Worm (Caenorhabditis elegans) whole organism, mixed stage, embryonic: ENCODE measurements around the gene clec-10.

ENCODE experiments used
- M03D4.4 ChIP-seq: sonication (generic microtip); optimal IDR thresholded peaks from 2 replicates; lab custom pipeline; 2017; ENCODE audit warnings: mild to moderate bottlenecking, missing genetic modification characterization, missing compliant biosample characterization
- bed-3 ChIP-seq: fragments of 200-800 bp; sonication (Bioruptor generic); optimal IDR thresholded peaks from 3 replicates; lab custom pipeline; 2018; ENCODE audit warnings: mild to moderate bottlenecking, missing genetic modification characterization, moderate library complexity, missing compliant biosample characterization
- blmp-1 ChIP-seq: fragments of 150-350 bp; optimal IDR thresholded peaks from 2 replicates; lab custom pipeline; 2014; ENCODE audit warnings: missing biosample characterization, missing genetic modification characterization
- ceh-39 ChIP-seq: fragments of 150-350 bp; optimal IDR thresholded peaks from 2 replicates; lab custom pipeline; 2014; ENCODE audit warnings: missing biosample characterization, missing genetic modification characterization
- ceh-43 ChIP-seq: fragments of 200-800 bp; sonication (Bioruptor generic); optimal IDR thresholded peaks from 2 replicates; lab custom pipeline; 2018; ENCODE audit warnings: mild to moderate bottlenecking, missing genetic modification characterization, moderate library complexity, missing compliant biosample characterization
- ceh-83 ChIP-seq: fragments of 200-800 bp; sonication (Bioruptor generic); optimal IDR thresholded peaks from 2 replicates; lab custom pipeline; 2018; ENCODE audit warnings: mild to moderate bottlenecking, missing genetic modification characterization, missing compliant biosample characterization
- ces-1 ChIP-seq: fragments of 150-350 bp; optimal IDR thresholded peaks from 2 replicates; lab custom pipeline; 2014; ENCODE audit warnings: missing biosample characterization, missing genetic modification reagents, missing genetic modification characterization
- cnd-1 ChIP-seq: fragments of 200-800 bp; sonication (Bioruptor generic); optimal IDR thresholded peaks from 2 replicates; lab custom pipeline; 2018; ENCODE audit warnings: mild to moderate bottlenecking, missing genetic modification characterization, missing compliant biosample characterization
- elt-1 ChIP-seq: sonication (generic microtip); optimal IDR thresholded peaks from 2 replicates; lab custom pipeline; 2017; ENCODE audit warnings: missing genetic modification characterization, mild to moderate bottlenecking, missing compliant biosample characterization, antibody characterized with exemption, moderate library complexity, borderline replicate concordance; ENCODE audit not compliant: insufficient read depth
- elt-3 ChIP-seq: fragments of 150-350 bp; optimal IDR thresholded peaks from 2 replicates; lab custom pipeline; 2014; ENCODE audit warnings: missing biosample characterization, missing genetic modification characterization
- flh-1 ChIP-seq: fragments of 200-800 bp; sonication (Bioruptor generic); optimal IDR thresholded peaks from 2 replicates; lab custom pipeline; 2018; ENCODE audit warnings: mild to moderate bottlenecking, missing genetic modification characterization, moderate library complexity, missing compliant biosample characterization
- ham-2 ChIP-seq: fragments of 200-800 bp; sonication (Bioruptor generic); optimal IDR thresholded peaks from 2 replicates; lab custom pipeline; 2018; ENCODE audit warnings: mild to moderate bottlenecking, missing genetic modification characterization, missing compliant biosample characterization
- hlh-1 ChIP-seq: fragments of 150-350 bp; optimal IDR thresholded peaks from 2 replicates; lab custom pipeline; 2014; ENCODE audit warnings: missing biosample characterization, missing genetic modification reagents, missing genetic modification characterization
- lin-13 ChIP-seq: fragments of 150-350 bp; optimal IDR thresholded peaks from 2 replicates; lab custom pipeline; 2014; ENCODE audit warnings: missing biosample characterization, missing genetic modification characterization
- lin-32 ChIP-seq: fragments of 200-800 bp; sonication (Bioruptor generic); optimal IDR thresholded peaks from 2 replicates; lab custom pipeline; 2018; ENCODE audit warnings: mild to moderate bottlenecking, missing genetic modification characterization, missing compliant biosample characterization
- lsy-2 ChIP-seq: fragments of 150-350 bp; optimal IDR thresholded peaks from 2 replicates; lab custom pipeline; 2014; ENCODE audit warnings: missing biosample characterization, missing genetic modification characterization
- mab-5 ChIP-seq: fragments of 150-350 bp; optimal IDR thresholded peaks from 2 replicates; lab custom pipeline; 2014; ENCODE audit warnings: missing biosample characterization, missing genetic modification characterization
- mep-1 ChIP-seq: fragments of 150-350 bp; optimal IDR thresholded peaks from 2 replicates; lab custom pipeline; 2017; ENCODE audit warnings: missing biosample characterization, missing genetic modification reagents, missing genetic modification characterization, inconsistent platforms
- mls-2 ChIP-seq: sonication (generic microtip); optimal IDR thresholded peaks from 2 replicates; lab custom pipeline; 2016; ENCODE audit warnings: mild to moderate bottlenecking, missing genetic modification characterization, moderate library complexity, missing compliant biosample characterization
- nhr-12 ChIP-seq: fragments of 150-350 bp; optimal IDR thresholded peaks from 2 replicates; lab custom pipeline; 2014; ENCODE audit warnings: missing biosample characterization, missing genetic modification characterization
- nhr-2 ChIP-seq: fragments of 150-350 bp; optimal IDR thresholded peaks from 2 replicates; lab custom pipeline; 2014; ENCODE audit warnings: missing biosample characterization, missing genetic modification characterization
- nhr-237 ChIP-seq: fragments of 150-350 bp; optimal IDR thresholded peaks from 2 replicates; lab custom pipeline; 2014; ENCODE audit warnings: missing biosample characterization, missing genetic modification characterization
- nhr-28 ChIP-seq: fragments of 150-350 bp; optimal IDR thresholded peaks from 2 replicates; lab custom pipeline; 2014; ENCODE audit warnings: missing biosample characterization, missing genetic modification characterization
- nhr-76 ChIP-seq: sonication (generic microtip); optimal IDR thresholded peaks from 2 replicates; lab custom pipeline; 2017; ENCODE audit warnings: missing biosample characterization, missing genetic modification characterization
- pha-4 ChIP-seq: fragments of 150-350 bp; optimal IDR thresholded peaks from 2 replicates; lab custom pipeline; 2018; ENCODE audit warnings: missing biosample characterization, missing genetic modification reagents, missing genetic modification characterization
- snpc-4 ChIP-seq: fragments of 150-350 bp; optimal IDR thresholded peaks from 2 replicates; lab custom pipeline; 2014; ENCODE audit warnings: missing biosample characterization, missing genetic modification characterization
- sptf-1 ChIP-seq: sonication (generic microtip); optimal IDR thresholded peaks from 2 replicates; lab custom pipeline; 2017; ENCODE audit warnings: mild to moderate bottlenecking, missing genetic modification characterization, moderate library complexity, missing compliant biosample characterization
- unc-120 ChIP-seq: sonication (generic microtip); optimal IDR thresholded peaks from 2 replicates; lab custom pipeline; 2017; ENCODE audit warnings: missing genetic modification characterization, missing compliant biosample characterization; ENCODE audit not compliant: poor library complexity, severe bottlenecking
- unc-39 ChIP-seq: fragments of 150-350 bp; optimal IDR thresholded peaks from 2 replicates; lab custom pipeline; 2014; ENCODE audit warnings: missing biosample characterization, missing genetic modification characterization
- unc-62 ChIP-seq: fragments of 150-350 bp; optimal IDR thresholded peaks from 2 replicates; lab custom pipeline; 2014; ENCODE audit warnings: missing biosample characterization, missing genetic modification reagents, missing genetic modification characterization
- zip-8 ChIP-seq: fragments of 150-350 bp; optimal IDR thresholded peaks from 2 replicates; lab custom pipeline; 2014; ENCODE audit warnings: missing biosample characterization, missing genetic modification characterization
- ztf-11 ChIP-seq: fragments of 150-350 bp; optimal IDR thresholded peaks from 2 replicates; lab custom pipeline; 2014; ENCODE audit warnings: missing biosample characterization, missing genetic modification characterization

Gene clec-10

DNA sequence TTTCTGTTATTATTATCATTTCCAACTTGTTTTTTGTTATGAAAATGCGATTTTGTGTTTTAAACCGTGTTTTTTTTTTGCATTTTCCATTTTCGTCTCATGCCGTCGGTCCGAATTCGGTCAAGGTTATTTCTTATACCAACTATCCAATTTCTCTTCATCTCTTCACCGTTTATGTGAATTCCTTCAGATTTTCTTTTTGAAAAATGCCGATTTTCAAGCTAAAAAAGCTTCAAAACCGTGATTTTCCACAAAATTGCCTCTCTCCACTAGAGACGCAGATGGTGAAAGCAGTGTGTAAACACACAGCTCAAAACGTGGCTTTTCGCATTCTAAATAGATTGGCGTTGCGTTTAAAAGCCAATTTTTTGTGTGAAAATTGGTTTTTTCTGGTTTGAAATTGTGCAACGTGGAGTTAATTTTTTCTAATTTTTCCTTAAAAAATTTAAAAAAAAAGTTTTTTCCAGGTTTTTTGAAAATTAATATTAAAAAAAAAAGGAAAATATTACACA is 14.6 kb upstream of the clec-10 start:
- TF ChIP-seq ztf-11 (tag; lab: Kevin White, UChicago) (no peak), unc-120 (tag; lab: Kevin White, UChicago) (no peak), zip-8 (tag; lab: Kevin White, UChicago) (no peak), ceh-43 (GFP tag; lab: Kevin White, UChicago) (no peak), sptf-1 (tag; lab: Kevin White, UChicago) (no peak)

- TF ChIP-seq elt-1 (tag; lab: Kevin White, UChicago): no peak
- TF ChIP-seq unc-120 (tag; lab: Kevin White, UChicago): no peak
- no peak for TF ChIP-seq ceh-39
- no peak for TF ChIP-seq mls-2
- no peak for TF ChIP-seq blmp-1 (tag; lab: Kevin White, UChicago)
- no peak for TF ChIP-seq flh-1 (GFP tag; lab: Kevin White, UChicago)
- TF ChIP-seq hlh-1 (tag; lab: Kevin White, UChicago): no peak
- TF ChIP-seq mab-5: no peak
- TF ChIP-seq, all 35 proteins: peak for 0
These were observed 13.9 kb upstream of the clec-10 start, which contains the start of gene nstp-4 for ce11 chrII:388533-388932. TSS of gene nstp-4 (plus strand) at chrII:388833.

DNA sequence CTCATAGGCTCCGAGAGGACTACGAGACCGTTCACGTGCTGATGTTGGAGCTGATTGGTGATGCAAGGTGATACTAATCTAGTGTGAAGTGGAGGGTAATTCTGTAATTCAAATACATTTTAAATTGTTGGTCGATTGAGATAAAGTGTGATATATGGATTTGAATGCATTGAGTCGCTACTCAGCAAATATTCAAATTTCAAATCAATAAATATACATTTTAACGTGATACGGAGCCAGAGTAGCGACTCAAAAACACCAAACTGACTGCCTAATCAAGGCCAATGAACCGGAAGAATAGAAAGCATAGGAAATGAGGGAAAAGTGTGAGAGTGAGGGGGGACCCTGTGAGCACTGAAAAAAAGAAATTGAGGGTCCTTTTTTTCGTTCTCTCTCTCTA is 3.2 kb upstream of the clec-10 start, which contains the start of gene C03H5.6:
TSS of gene C03H5.6 (minus strand) at position 101 of the 400 bp plus-strand sequence.
- TF ChIP-seq cnd-1: no peak
- TF ChIP-seq ham-2 (GFP tag; lab: Kevin White, UChicago): no peak
- no peak for TF ChIP-seq hlh-1 (tag; lab: Kevin White, UChicago)
- no peak for TF ChIP-seq unc-62 (GFP tag; lab: Kevin White, UChicago)
- TF ChIP-seq lsy-2 (tag; lab: Kevin White, UChicago): no peak
- TF ChIP-seq elt-3 (tag; lab: Kevin White, UChicago): no peak
- no peak for TF ChIP-seq sptf-1 (tag; lab: Kevin White, UChicago)
- TF ChIP-seq nhr-76 (tag; lab: Kevin White, UChicago): no peak
- TF ChIP-seq ces-1 (GFP tag; lab: Kevin White, UChicago): no peak
- TF ChIP-seq mab-5: no peak
- TF ChIP-seq lin-13 (tag; lab: Kevin White, UChicago): no peak
- TF ChIP-seq blmp-1 (tag; lab: Kevin White, UChicago): no peak
- no peak for TF ChIP-seq ceh-39
- TF ChIP-seq nhr-28: no peak
- no peak for TF ChIP-seq mls-2
- TF ChIP-seq ceh-43 (GFP tag; lab: Kevin White, UChicago): no peak
- no peak for TF ChIP-seq M03D4.4 (tag; lab: Kevin White, UChicago)
- no peak for TF ChIP-seq ceh-83
- TF ChIP-seq ztf-11 (tag; lab: Kevin White, UChicago): no peak

DNA sequence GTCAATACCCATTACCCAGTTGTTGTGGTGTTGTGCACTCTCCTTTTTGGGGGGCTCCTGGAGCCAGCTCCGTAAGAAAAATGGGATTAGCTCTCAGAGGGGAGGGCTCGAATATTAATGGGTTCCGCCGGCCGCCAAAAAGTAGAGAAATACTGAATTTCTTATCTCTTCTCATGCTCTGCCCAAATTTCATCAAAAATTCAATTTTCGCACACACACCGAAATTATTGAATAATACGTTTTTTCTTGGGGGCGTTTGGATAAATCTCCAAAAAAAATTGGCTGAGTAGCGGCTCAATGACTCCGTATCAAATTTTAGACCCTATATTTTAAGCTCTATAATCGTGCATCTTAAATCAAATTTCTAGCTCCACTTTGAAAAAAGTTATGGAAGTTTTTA is 2.3 kb upstream of the clec-10 start:
- TF ChIP-seq ztf-11 (tag; lab: Kevin White, UChicago) (no peak), ces-1 (GFP tag; lab: Kevin White, UChicago) (peak; percentile 51), mab-5 (no peak)

ce11 chrII:401211-401610 is 1.3 kb upstream of the clec-10 start:
- TF ChIP-seq lsy-2 (tag; lab: Kevin White, UChicago): no peak
- TF ChIP-seq pha-4: no peak
- no peak for TF ChIP-seq lin-32 (GFP tag; lab: Kevin White, UChicago)
- TF ChIP-seq M03D4.4 (tag; lab: Kevin White, UChicago): no peak
- TF ChIP-seq ces-1 (GFP tag; lab: Kevin White, UChicago): peak; percentile 43

- TF ChIP-seq blmp-1 (tag; lab: Kevin White, UChicago): no peak
- TF ChIP-seq bed-3 (GFP tag; lab: Kevin White, UChicago): no peak
- TF ChIP-seq ztf-11 (tag; lab: Kevin White, UChicago): no peak
- no peak for TF ChIP-seq nhr-12 (tag; lab: Kevin White, UChicago)
- TF ChIP-seq pha-4: peak; percentile 72
- peak; percentile 81 for TF ChIP-seq lsy-2 (tag; lab: Kevin White, UChicago)
- TF ChIP-seq hlh-1 (tag; lab: Kevin White, UChicago): peak; percentile 15
- no peak for TF ChIP-seq cnd-1
- no peak for TF ChIP-seq snpc-4
- peak; percentile 67 for TF ChIP-seq nhr-237
- TF ChIP-seq zip-8 (tag; lab: Kevin White, UChicago): no peak
- no peak for TF ChIP-seq elt-1 (tag; lab: Kevin White, UChicago)
- peak; percentile 47 for TF ChIP-seq M03D4.4 (tag; lab: Kevin White, UChicago)
- peak; percentile 44 for TF ChIP-seq ceh-39
- no peak for TF ChIP-seq ham-2 (GFP tag; lab: Kevin White, UChicago)
- TF ChIP-seq unc-39 (tag; lab: Kevin White, UChicago): no peak
- peak; percentile 84 for TF ChIP-seq lin-13 (tag; lab: Kevin White, UChicago)
- TF ChIP-seq ces-1 (GFP tag; lab: Kevin White, UChicago): peak; percentile 73
- TF ChIP-seq nhr-2 (tag; lab: Kevin White, UChicago): no peak
- no peak for TF ChIP-seq unc-120 (tag; lab: Kevin White, UChicago)
- TF ChIP-seq ceh-83: no peak
- peak; percentile 96 for TF ChIP-seq mep-1 (tag; lab: Kevin White, UChicago)
- no peak for TF ChIP-seq mab-5
- TF ChIP-seq elt-3 (tag; lab: Kevin White, UChicago): no peak
- peak; percentile 62 for TF ChIP-seq sptf-1 (tag; lab: Kevin White, UChicago)
- TF ChIP-seq nhr-76 (tag; lab: Kevin White, UChicago): no peak
These were observed 8.4 kb downstream of the clec-10 start, which contains the start of the genes dnsn-1 and C24H12.4 for ce11 chrII:410832-411231. TSS of gene dnsn-1 (minus strand) at chrII:410932. TSS of gene C24H12.4 (plus strand) at chrII:411222.
